Fruit fly (Drosophila melanogaster): Measurements from ENCODE around the gene Arfrp1.

Gene Arfrp1

dm6 chrX:9152127-9152598, 45.3 kb downstream of the Arfrp1 start (continued):
- TF ChIP-seq Atf6 (GFP tag; IDR thresholded peaks at IDR 0.05) = peak; percentile 56
- no peak for TF ChIP-seq HLH54F (GFP tag; optimal IDR thresholded peaks at IDR 0.05)
- peak; percentile 44 for TF ChIP-seq CG33557 (GFP tag; optimal IDR thresholded peaks at IDR 0.05)
- TF ChIP-seq gce (GFP tag; IDR thresholded peaks at IDR 0.05) = no peak
- TF ChIP-seq Oaz (GFP tag; IDR thresholded peaks at IDR 0.05) = no peak
- TF ChIP-seq CG9932 (GFP tag; IDR thresholded peaks at IDR 0.05) = no peak
- no peak for TF ChIP-seq pb (GFP tag; optimal IDR thresholded peaks at IDR 0.05)
- TF ChIP-seq amos (GFP tag; IDR thresholded peaks at IDR 0.05; ENCODE audit: partially characterized antibody) = peak; percentile 33; the same call in 1 of the 2 replicates

- TF ChIP-seq fd64A (GFP tag; optimal IDR thresholded peaks at IDR 0.05) (no peak), Usf (GFP tag; optimal IDR thresholded peaks at IDR 0.05) (no peak), Elba2 (GFP tag; optimal IDR thresholded peaks at IDR 0.05) (no peak), Sry-β (GFP tag; optimal IDR thresholded peaks at IDR 0.05) (no peak), ind (GFP tag; optimal IDR thresholded peaks at IDR 0.05) (peak; percentile 61), CG9609 (GFP tag; optimal IDR thresholded peaks at IDR 0.05) (no peak), Sry-δ (GFP tag; optimal IDR thresholded peaks at IDR 0.05) (no peak), sima (GFP tag; optimal IDR thresholded peaks at IDR 0.05) (no peak), CG9437 (GFP tag; optimal IDR thresholded peaks at IDR 0.05) (no peak), tgo (GFP tag; IDR thresholded peaks at IDR 0.05) (peak; percentile 25; the same call in 1 of the 3 replicates), CG10209 (GFP tag; optimal IDR thresholded peaks at IDR 0.05) (peak; percentile 65), D19A (tag; optimal IDR thresholded peaks at IDR 0.05) (peak; percentile 68), Meics (GFP tag; optimal IDR thresholded peaks at IDR 0.05) (peak; percentile 70), Trl (optimal IDR thresholded peaks at IDR 0.05) (no peak), Trl (GFP tag; optimal IDR thresholded peaks at IDR 0.05) (no peak), dimm (GFP tag; IDR thresholded peaks at IDR 0.05) (no peak), Hr3 (GFP tag; optimal IDR thresholded peaks at IDR 0.05) (peak; percentile 36), CG15011 (GFP tag; optimal IDR thresholded peaks at IDR 0.05) (peak; percentile 58), Ets65A (GFP tag) (no peak), slp2 (GFP tag; optimal IDR thresholded peaks at IDR 0.05) (peak; percentile 32), jigr1 (GFP tag; IDR thresholded peaks at IDR 0.05) (no peak), CG30403 (GFP tag; optimal IDR thresholded peaks at IDR 0.05) (peak; percentile 67), Nf-YA (GFP tag; IDR thresholded peaks at IDR 0.05) (no peak), CG15269 (tag; optimal IDR thresholded peaks at IDR 0.05) (peak; percentile 62), Jarid2 (GFP tag; optimal IDR thresholded peaks at IDR 0.05) (no peak), E2f2 (GFP tag; IDR thresholded peaks at IDR 0.05) (no peak; the same call in 1 of the 2 replicates), Six4 (GFP tag; optimal IDR thresholded peaks at IDR 0.05) (peak; percentile 38), CG4360 (GFP tag; IDR thresholded peaks at IDR 0.05) (no peak), cad (GFP tag; optimal IDR thresholded peaks at IDR 0.05) (no peak), sc (optimal IDR thresholded peaks at IDR 0.05) (no peak), sc (GFP tag; optimal IDR thresholded peaks at IDR 0.05) (no peak), Hsf (GFP tag; optimal IDR thresholded peaks at IDR 0.05) (peak; percentile 46), CG7928 (GFP tag; optimal IDR thresholded peaks at IDR 0.05) (no peak), fd96Cb (tag; optimal IDR thresholded peaks at IDR 0.05) (peak; percentile 70), gro (GFP tag; optimal IDR thresholded peaks at IDR 0.05) (peak; percentile 29), schlank (tag; optimal IDR thresholded peaks at IDR 0.05) (no peak), CG4617 (GFP tag; optimal IDR thresholded peaks at IDR 0.05; ENCODE audit: borderline replicate concordance) (no peak), Dbx (GFP tag; IDR thresholded peaks at IDR 0.05) (peak; percentile 50; the same call in 1 of the 3 replicates), CG8290 (GFP tag; optimal IDR thresholded peaks at IDR 0.05) (no peak), CG8290 (tag; optimal IDR thresholded peaks at IDR 0.05) (no peak), usp (GFP tag; optimal IDR thresholded peaks at IDR 0.05) (no peak), CHES-1-like (GFP tag; optimal IDR thresholded peaks at IDR 0.05) (peak; percentile 4), Dref (GFP tag; IDR thresholded peaks at IDR 0.05) (no peak), Fer2 (tag; optimal IDR thresholded peaks at IDR 0.05) (peak; percentile 23), gce (GFP tag; IDR thresholded peaks at IDR 0.05) (no peak)
Observed at dm6 chrX:9155134-9155533, 48.3 kb downstream of the Arfrp1 start.

Measured in whole organism, embryonic.